Fruit fly (Drosophila melanogaster) S2 (cell line): Measurements from ENCODE around the gene Act88F.

Experiments
- CG8478 ChIP-seq: fragments of >200 bp; optimal IDR thresholded peaks from 2 replicates; lab custom pipeline; 2018
- CTCF ChIP-seq, 2 experiments: fragments of >200 bp; optimal IDR thresholded peaks; 2 replicates each; lab custom pipeline; 2018

DNA sequence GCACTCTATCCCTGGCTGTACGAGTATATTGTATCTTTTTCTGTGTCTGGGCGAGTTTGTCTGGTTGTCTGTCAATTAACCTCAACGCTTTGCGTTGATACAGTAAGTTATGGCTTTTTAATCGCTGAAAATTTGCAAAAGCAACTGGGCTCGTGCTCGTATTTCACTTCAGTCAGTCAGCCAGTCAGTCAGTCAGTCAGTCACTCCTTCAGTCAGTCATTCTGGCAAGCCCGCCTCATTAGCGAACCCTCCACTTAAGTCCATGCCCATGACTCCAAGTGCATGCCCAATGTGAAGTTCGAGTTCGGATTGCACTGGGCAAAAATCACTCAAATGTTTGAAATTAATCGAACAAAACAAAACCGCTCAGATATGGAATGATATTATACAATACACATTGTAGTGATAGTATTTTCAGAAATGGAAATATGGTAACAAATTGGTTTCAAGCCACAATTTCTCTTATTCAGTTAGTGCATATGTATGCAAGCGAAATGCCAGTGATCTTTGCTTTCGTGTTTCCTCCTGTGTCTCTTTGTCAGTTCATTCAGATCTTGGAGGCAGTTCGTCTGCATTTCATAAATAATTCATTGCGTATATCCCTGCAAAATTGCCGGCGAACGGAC, 17.7 kb downstream of the Act88F start:
- TF ChIP-seq CTCF (optimal IDR thresholded peaks at IDR 0.05; lab: Kevin White, UChicago): no peak
- no peak for TF ChIP-seq CG8478 (lab: Kevin White, UChicago)
